Fruit fly (Drosophila melanogaster) whole organism, embryonic: ENCODE results near the gene CG43813.
A peak's percentile ranks its signal among the peaks of the same experiment; 100 is the strongest.

Experiments
- Aef1 ChIP-seq: fragments of 200-800 bp; sonication (Bioruptor generic); IDR thresholded peaks from 3 replicates; pipeline ENCODE4 v1.3.6; 2022; ENCODE audit warnings: missing biosample characterization, missing genetic modification characterization
- CG13287 ChIP-seq: fragments of 200-800 bp; sonication (Bioruptor generic); IDR thresholded peaks from 2 replicates; pipeline ENCODE4 v1.3.6; 2022; ENCODE audit warnings: missing biosample characterization, missing genetic modification characterization; ENCODE audit not compliant: partially characterized antibody
- CG15696 ChIP-seq: fragments of 200-800 bp; sonication (Bioruptor generic); optimal IDR thresholded peaks from 2 replicates; lab custom pipeline; 2019; ENCODE audit warnings: missing biosample characterization, mild to moderate bottlenecking, missing genetic modification characterization, moderate library complexity
- CG1647 ChIP-seq: fragments of 200-800 bp; sonication (Bioruptor generic); optimal IDR thresholded peaks from 3 replicates; lab custom pipeline; 2016; ENCODE audit warnings: missing biosample characterization, missing genetic modification characterization
- CG17186 ChIP-seq: fragments of 200-800 bp; sonication (Bioruptor generic); optimal IDR thresholded peaks from 3 replicates; lab custom pipeline; 2017; ENCODE audit warnings: missing biosample characterization, missing genetic modification reagents, missing genetic modification characterization
- CG17385 ChIP-seq: fragments of 200-800 bp; sonication (Bioruptor generic); optimal IDR thresholded peaks from 3 replicates; lab custom pipeline; 2018; ENCODE audit warnings: missing biosample characterization, mild to moderate bottlenecking, missing genetic modification characterization
- CG18764 ChIP-seq: fragments of 200-800 bp; sonication (Bioruptor generic); optimal IDR thresholded peaks from 3 replicates; lab custom pipeline; 2016; ENCODE audit warnings: missing biosample characterization, missing genetic modification characterization
- CG2875 ChIP-seq: fragments of 200-800 bp; sonication (Bioruptor generic); optimal IDR thresholded peaks from 2 replicates; lab custom pipeline; 2017; ENCODE audit warnings: missing biosample characterization, mild to moderate bottlenecking, missing genetic modification characterization, missing genetic modification reagents
- CG31224 ChIP-seq: fragments of 200-800 bp; sonication (Bioruptor generic); IDR thresholded peaks from 2 replicates; pipeline ENCODE4 v1.3.6; 2022; ENCODE audit warnings: missing biosample characterization, missing genetic modification characterization
- CG31365 ChIP-seq: fragments of 200-800 bp; sonication (Bioruptor generic); optimal IDR thresholded peaks from 2 replicates; lab custom pipeline; 2018; ENCODE audit warnings: missing biosample characterization, mild to moderate bottlenecking, missing genetic modification characterization
- CG32532 ChIP-seq: fragments of 200-800 bp; sonication (Bioruptor generic); IDR thresholded peaks from 2 replicates; pipeline ENCODE4 v1.3.6; 2022; ENCODE audit warnings: missing biosample characterization, missing genetic modification characterization
- CG33213 ChIP-seq: fragments of 200-800 bp; sonication (Bioruptor generic); optimal IDR thresholded peaks from 3 replicates; lab custom pipeline; 2016; ENCODE audit warnings: missing biosample characterization, missing genetic modification characterization
- CG4282 ChIP-seq: fragments of 200-800 bp; sonication (Bioruptor generic); optimal IDR thresholded peaks from 2 replicates; lab custom pipeline; 2016; ENCODE audit warnings: missing biosample characterization, missing genetic modification characterization
- CG4328 ChIP-seq: fragments of 200-800 bp; sonication (Bioruptor generic); optimal IDR thresholded peaks from 3 replicates; lab custom pipeline; 2017; ENCODE audit warnings: missing biosample characterization, missing genetic modification reagents, missing genetic modification characterization
- CG4424 ChIP-seq: fragments of 200-800 bp; sonication (Bioruptor generic); optimal IDR thresholded peaks from 3 replicates; lab custom pipeline; 2016; ENCODE audit warnings: missing biosample characterization, missing genetic modification characterization
- CG9215 ChIP-seq: fragments of 200-800 bp; sonication (Bioruptor generic); IDR thresholded peaks from 2 replicates; pipeline ENCODE4 v1.3.6; 2022; ENCODE audit warnings: missing biosample characterization, missing genetic modification characterization
- CG9817 ChIP-seq: fragments of 200-800 bp; sonication (Bioruptor generic); optimal IDR thresholded peaks from 2 replicates; lab custom pipeline; 2018; ENCODE audit warnings: missing biosample characterization, mild to moderate bottlenecking, missing genetic modification characterization, moderate library complexity
- CHES-1-like ChIP-seq: fragments of 200-800 bp; sonication (Bioruptor generic); optimal IDR thresholded peaks from 2 replicates; lab custom pipeline; 2016; ENCODE audit warnings: missing biosample characterization, missing genetic modification characterization
- Deaf1 ChIP-seq: fragments of 200-800 bp; optimal IDR thresholded peaks from 3 replicates; lab custom pipeline; 2019; ENCODE audit warnings: missing biosample characterization, mild to moderate bottlenecking, missing genetic modification characterization, moderate library complexity
- Dip3 ChIP-seq: fragments of 200-800 bp; sonication (Bioruptor generic); optimal IDR thresholded peaks from 3 replicates; lab custom pipeline; 2016; ENCODE audit warnings: missing biosample characterization, missing genetic modification characterization
- ERR ChIP-seq: fragments of 200-800 bp; sonication (Bioruptor generic); optimal IDR thresholded peaks from 2 replicates; lab custom pipeline; 2016; ENCODE audit warnings: missing biosample characterization, missing genetic modification characterization
- Ets65A ChIP-seq: fragments of 200-800 bp; sonication (Bioruptor generic); peaks from one replicate; lab custom pipeline; 2016; ENCODE audit warnings: missing biosample characterization, missing genetic modification characterization
- H2.0 ChIP-seq: fragments of 200-800 bp; sonication (Bioruptor generic); IDR thresholded peaks from 2 replicates; pipeline ENCODE4 v1.3.6; 2022; ENCODE audit warnings: missing biosample characterization, missing genetic modification characterization
- Hr3 ChIP-seq: fragments of 200-800 bp; sonication (Bioruptor generic); optimal IDR thresholded peaks from 3 replicates; lab custom pipeline; 2016; ENCODE audit warnings: missing biosample characterization, missing genetic modification characterization
- Max ChIP-seq: fragments of 200-800 bp; sonication (Bioruptor generic); optimal IDR thresholded peaks from 2 replicates; lab custom pipeline; 2016; ENCODE audit warnings: missing biosample characterization, mild to moderate bottlenecking, missing genetic modification characterization
- Meics ChIP-seq: fragments of 200-800 bp; sonication (Bioruptor generic); optimal IDR thresholded peaks from 2 replicates; lab custom pipeline; 2017; ENCODE audit warnings: missing biosample characterization, mild to moderate bottlenecking, missing genetic modification characterization
- Nf-YA ChIP-seq: fragments of 200-800 bp; sonication (Bioruptor generic); IDR thresholded peaks from 2 replicates; pipeline ENCODE4 v1.3.6; 2022; ENCODE audit warnings: missing biosample characterization, missing genetic modification characterization
- Optix ChIP-seq: fragments of 200-800 bp; sonication (Bioruptor generic); IDR thresholded peaks from 3 replicates; pipeline ENCODE4 v1.3.6; 2022; ENCODE audit warnings: missing biosample characterization, missing genetic modification characterization
- ab ChIP-seq: fragments of 200-800 bp; sonication (Bioruptor generic); optimal IDR thresholded peaks from 2 replicates; lab custom pipeline; 2016; ENCODE audit warnings: missing biosample characterization, missing genetic modification characterization
- ara ChIP-seq: fragments of 200-800 bp; sonication (Bioruptor generic); IDR thresholded peaks from 2 replicates; pipeline ENCODE4 v1.3.6; 2022; ENCODE audit warnings: missing biosample characterization, missing genetic modification characterization
- br ChIP-seq: fragments of >200 bp; optimal IDR thresholded peaks from 2 replicates; lab custom pipeline; 2017
- btn ChIP-seq: fragments of 200-800 bp; sonication (Bioruptor generic); optimal IDR thresholded peaks from 2 replicates; lab custom pipeline; 2016; ENCODE audit warnings: missing biosample characterization, missing genetic modification characterization
- cato ChIP-seq: fragments of 200-800 bp; sonication (Bioruptor generic); optimal IDR thresholded peaks from 2 replicates; lab custom pipeline; 2016; ENCODE audit warnings: missing biosample characterization, missing genetic modification characterization, borderline replicate concordance
- chm ChIP-seq: fragments of 200-800 bp; sonication (Bioruptor generic); IDR thresholded peaks from 2 replicates; pipeline ENCODE4 v1.3.6; 2022; ENCODE audit warnings: missing biosample characterization, missing genetic modification characterization
- da ChIP-seq: fragments of 200-800 bp; sonication (Bioruptor generic); optimal IDR thresholded peaks from 2 replicates; lab custom pipeline; 2016; ENCODE audit warnings: missing biosample characterization, missing genetic modification characterization
- dimm ChIP-seq: fragments of 200-800 bp; sonication (Bioruptor generic); IDR thresholded peaks from 2 replicates; pipeline ENCODE4 v1.3.6; 2022; ENCODE audit warnings: missing biosample characterization, missing genetic modification characterization
- ems ChIP-seq: fragments of 200-800 bp; sonication (Bioruptor generic); optimal IDR thresholded peaks from 3 replicates; lab custom pipeline; 2016; ENCODE audit warnings: missing biosample characterization, missing genetic modification characterization
- en ChIP-seq: fragments of 200-800 bp; sonication (Bioruptor generic); optimal IDR thresholded peaks from 2 replicates; lab custom pipeline; 2016; ENCODE audit warnings: missing biosample characterization, missing genetic modification characterization
- grau ChIP-seq: fragments of 200-800 bp; optimal IDR thresholded peaks from 3 replicates; lab custom pipeline; 2019; ENCODE audit warnings: missing biosample characterization, mild to moderate bottlenecking, missing genetic modification characterization, moderate library complexity
- gsb ChIP-seq: fragments of 200-800 bp; sonication (Bioruptor generic); IDR thresholded peaks from 2 replicates; pipeline ENCODE4 v1.3.6; 2022; ENCODE audit warnings: missing biosample characterization, missing genetic modification characterization
- gsb-n ChIP-seq: fragments of 200-800 bp; sonication (Bioruptor generic); optimal IDR thresholded peaks from 3 replicates; lab custom pipeline; 2018; ENCODE audit warnings: missing biosample characterization, mild to moderate bottlenecking, missing genetic modification characterization
- jumu ChIP-seq: fragments of 200-800 bp; sonication (Bioruptor generic); optimal IDR thresholded peaks from 3 replicates; lab custom pipeline; 2016; ENCODE audit warnings: missing biosample characterization, missing genetic modification characterization
- ken ChIP-seq: fragments of 200-800 bp; sonication (Bioruptor generic); IDR thresholded peaks from 3 replicates; pipeline ENCODE4 v1.3.6; 2022; ENCODE audit warnings: missing biosample characterization, missing genetic modification characterization
- nau ChIP-seq: fragments of 200-800 bp; sonication (Bioruptor generic); optimal IDR thresholded peaks from 3 replicates; lab custom pipeline; 2017; ENCODE audit warnings: missing biosample characterization, mild to moderate bottlenecking, missing genetic modification characterization, missing genetic modification reagents
- p53 ChIP-seq: fragments of 200-800 bp; sonication (Bioruptor generic); optimal IDR thresholded peaks from 2 replicates; lab custom pipeline; 2016; ENCODE audit warnings: missing biosample characterization, missing genetic modification characterization
- pfk ChIP-seq: fragments of 200-800 bp; sonication (Bioruptor generic); optimal IDR thresholded peaks from 2 replicates; lab custom pipeline; 2018; ENCODE audit warnings: missing biosample characterization, mild to moderate bottlenecking, missing genetic modification characterization, moderate library complexity
- pros ChIP-seq: fragments of 200-800 bp; sonication (Bioruptor generic); optimal IDR thresholded peaks from 3 replicates; lab custom pipeline; 2019; ENCODE audit warnings: missing biosample characterization, mild to moderate bottlenecking, missing genetic modification characterization, moderate library complexity
- repo ChIP-seq: fragments of 200-800 bp; sonication (Bioruptor generic); optimal IDR thresholded peaks from 2 replicates; lab custom pipeline; 2016; ENCODE audit warnings: missing biosample characterization, missing genetic modification characterization
- seq ChIP-seq: fragments of 200-800 bp; sonication (Bioruptor generic); IDR thresholded peaks from 2 replicates; pipeline ENCODE4 v1.3.6; 2022; ENCODE audit warnings: missing biosample characterization, missing genetic modification characterization
- slbo ChIP-seq: fragments of 200-800 bp; sonication (Bioruptor generic); IDR thresholded peaks from 2 replicates; pipeline ENCODE4 v1.3.6; 2022; ENCODE audit warnings: missing biosample characterization, missing genetic modification characterization
- ssp ChIP-seq: fragments of 200-800 bp; sonication (Bioruptor generic); IDR thresholded peaks from 2 replicates; pipeline ENCODE4 v1.3.6; 2022; ENCODE audit warnings: missing biosample characterization, missing genetic modification characterization
- tap ChIP-seq: fragments of 200-800 bp; optimal IDR thresholded peaks from 3 replicates; lab custom pipeline; 2019; ENCODE audit warnings: missing biosample characterization, mild to moderate bottlenecking, missing genetic modification characterization, moderate library complexity
- unc-4 ChIP-seq: fragments of 200-800 bp; sonication (Bioruptor generic); IDR thresholded peaks from 2 replicates; pipeline ENCODE4 v1.3.6; 2022; ENCODE audit warnings: missing biosample characterization, missing genetic modification characterization; ENCODE audit not compliant: partially characterized antibody

Gene CG43813

DNA sequence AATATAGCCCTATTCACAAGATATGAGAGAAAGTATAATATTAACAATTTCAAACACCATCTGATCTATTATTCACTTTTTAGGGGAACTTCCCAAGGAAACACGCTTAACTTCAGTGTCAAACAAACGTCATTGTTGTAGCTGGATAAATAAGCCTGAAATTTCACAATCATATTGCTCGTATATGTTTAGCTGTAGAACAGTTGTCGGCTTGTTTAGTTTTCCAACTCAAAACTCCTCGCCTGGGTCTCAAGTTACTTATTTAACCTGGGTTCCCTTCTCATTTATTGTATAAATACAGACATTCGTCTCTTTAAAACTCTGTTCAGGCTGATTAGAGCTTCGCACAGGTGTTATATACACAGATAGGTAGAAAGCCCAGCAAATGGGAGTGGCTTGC, 28.4 kb upstream of the CG43813 start (continued):
- peak; percentile 10 for TF ChIP-seq CG1647 (GFP tag; lab: Kevin White, UChicago)
- peak; percentile 6 for TF ChIP-seq grau (tag; lab: Kevin White, UChicago)
- TF ChIP-seq Hr3 (GFP tag; lab: Kevin White, UChicago) = no peak
- TF ChIP-seq slbo (GFP tag; lab: Robert Waterston, UW) = no peak
- TF ChIP-seq Nf-YA (GFP tag; lab: Robert Waterston, UW) = no peak
- TF ChIP-seq Ets65A = no peak
- TF ChIP-seq CG15696 (tag; lab: Kevin White, UChicago) = no peak
- peak; percentile 59 for TF ChIP-seq nau (GFP tag; lab: Kevin White, UChicago)
- no peak for TF ChIP-seq cato
- TF ChIP-seq CHES-1-like = peak; percentile 23
- no peak for TF ChIP-seq CG4282 (GFP tag; lab: Kevin White, UChicago)
- TF ChIP-seq ERR (GFP tag; lab: Kevin White, UChicago) = no peak
- no peak for TF ChIP-seq CG4424
- TF ChIP-seq H2.0 (GFP tag; lab: Robert Waterston, UW) = no peak
- no peak for TF ChIP-seq en (GFP tag; lab: Kevin White, UChicago)
- TF ChIP-seq ara (GFP tag; lab: Robert Waterston, UW) = no peak
- TF ChIP-seq CG33213 (GFP tag; lab: Kevin White, UChicago) = peak; percentile 41
- no peak for TF ChIP-seq unc-4 (GFP tag; lab: Robert Waterston, UW)
- peak; percentile 49 for TF ChIP-seq CG2875
- TF ChIP-seq CG13287 (GFP tag; lab: Robert Waterston, UW) = no peak
- peak; percentile 3 for TF ChIP-seq gsb-n (tag; lab: Kevin White, UChicago)
- TF ChIP-seq Optix (GFP tag; lab: Robert Waterston, UW) = 0 out of 3 replicates have a peak, but pooled peaks have one; percentile 14
- peak; percentile 12; the same call in 1 of the 2 replicates for TF ChIP-seq chm
- TF ChIP-seq Deaf1 (tag; lab: Kevin White, UChicago) = no peak
- no peak for TF ChIP-seq tap
- TF ChIP-seq CG17186 (GFP tag; lab: Kevin White, UChicago) = no peak
- no peak for TF ChIP-seq ab
- TF ChIP-seq CG9817 (tag; lab: Kevin White, UChicago) = peak; percentile 19
- TF ChIP-seq CG31365 (tag; lab: Kevin White, UChicago) = peak; percentile 40
- no peak for TF ChIP-seq repo (GFP tag; lab: Kevin White, UChicago)
- TF ChIP-seq CG4328 (GFP tag; lab: Kevin White, UChicago) = peak; percentile 38
- peak; percentile 56 for TF ChIP-seq Meics (GFP tag; lab: Kevin White, UChicago)
- no peak for TF ChIP-seq Aef1 (GFP tag; lab: Robert Waterston, UW)
- TF ChIP-seq p53 (GFP tag; lab: Kevin White, UChicago) = no peak
- no peak for TF ChIP-seq jumu (GFP tag; lab: Kevin White, UChicago)
- no peak for TF ChIP-seq dimm (GFP tag; lab: Robert Waterston, UW)
- no peak for TF ChIP-seq btn (GFP tag; lab: Kevin White, UChicago)
- no peak for TF ChIP-seq CG31224 (GFP tag; lab: Robert Waterston, UW)
- TF ChIP-seq Max = no peak
- TF ChIP-seq CG32532 (GFP tag; lab: Robert Waterston, UW) = no peak
- TF ChIP-seq CG17385 (GFP tag; lab: Kevin White, UChicago) = peak; percentile 13
- no peak for TF ChIP-seq Dip3 (GFP tag; lab: Kevin White, UChicago)
- no peak for TF ChIP-seq da (GFP tag; lab: Kevin White, UChicago)
- no peak for TF ChIP-seq br (lab: Kevin White, UChicago)
- TF ChIP-seq ken = no peak
- no peak for TF ChIP-seq ems
- peak; percentile 40 for TF ChIP-seq CG18764 (GFP tag; lab: Kevin White, UChicago)
- TF ChIP-seq CG9215 (GFP tag; lab: Robert Waterston, UW) = no peak
- TF ChIP-seq gsb = no peak
- TF ChIP-seq seq = peak; percentile 51; the same call in 1 of the 2 replicates
- TF ChIP-seq ssp (GFP tag; lab: Robert Waterston, UW) = no peak
- TF ChIP-seq pros (GFP tag; lab: Kevin White, UChicago) = no peak
- TF ChIP-seq pfk (GFP tag; lab: Kevin White, UChicago) = peak; percentile 5
